Worm (Caenorhabditis elegans) whole organism, L3 larva: Measurements from ENCODE around the gene C04F6.7.

ENCODE experiments used
- R02D3.7 ChIP-seq: fragments of 150-350 bp; optimal IDR thresholded peaks from 2 replicates; lab custom pipeline; 2014; ENCODE audit warnings: missing biosample characterization, missing genetic modification characterization
- ZK546.5 ChIP-seq: sonication (generic microtip); optimal IDR thresholded peaks from 2 replicates; lab custom pipeline; 2017; ENCODE audit warnings: missing biosample characterization, missing genetic modification characterization
- aly-2 ChIP-seq: fragments of 150-350 bp; optimal IDR thresholded peaks from 2 replicates; lab custom pipeline; 2014; ENCODE audit warnings: missing biosample characterization, missing genetic modification characterization
- ama-1 ChIP-seq: fragments of 150-350 bp; optimal IDR thresholded peaks from 2 replicates; lab custom pipeline; 2018
- ceh-16 ChIP-seq: sonication (generic microtip); optimal IDR thresholded peaks from 2 replicates; lab custom pipeline; 2017; ENCODE audit warnings: missing biosample characterization, missing genetic modification characterization
- ceh-28 ChIP-seq: fragments of 150-350 bp; optimal IDR thresholded peaks from 2 replicates; lab custom pipeline; 2014; ENCODE audit warnings: missing biosample characterization, missing genetic modification reagents, missing genetic modification characterization
- ceh-82 ChIP-seq: fragments of 150-350 bp; optimal IDR thresholded peaks from 2 replicates; lab custom pipeline; 2014; ENCODE audit warnings: missing biosample characterization, missing genetic modification characterization
- ceh-9 ChIP-seq: sonication (generic microtip); optimal IDR thresholded peaks from 2 replicates; lab custom pipeline; 2018; ENCODE audit warnings: missing biosample characterization, missing genetic modification characterization
- egl-27 ChIP-seq: sonication (generic microtip); optimal IDR thresholded peaks from 4 replicates; lab custom pipeline; 2017; ENCODE audit warnings: missing biosample characterization, missing genetic modification reagents, missing genetic modification characterization
- egl-5 ChIP-seq: fragments of 150-350 bp; optimal IDR thresholded peaks from 2 replicates; lab custom pipeline; 2017; ENCODE audit warnings: missing biosample characterization, missing genetic modification reagents, missing genetic modification characterization, inconsistent platforms
- elt-1 ChIP-seq: fragments of 150-350 bp; optimal IDR thresholded peaks from 2 replicates; lab custom pipeline; 2014; ENCODE audit warnings: missing biosample characterization, missing genetic modification characterization
- elt-3 ChIP-seq, 3 experiments: fragments of 150-350 bp in 1 of 3; sonication (generic microtip) in 2 of 3; optimal IDR thresholded peaks; 2 replicates in 2 of 3; 4 replicates in 1 of 3; lab custom pipeline; 2014 to 2017; ENCODE audit warnings: missing biosample characterization in 3 of 3, missing genetic modification characterization in 3 of 3
- eor-1 ChIP-seq, 2 experiments: fragments of 150-350 bp; optimal IDR thresholded peaks; 2 replicates each; lab custom pipeline; 2014 to 2018; ENCODE audit warnings: missing biosample characterization in 2 of 2, missing genetic modification characterization in 2 of 2
- fkh-10 ChIP-seq: sonication (generic microtip); optimal IDR thresholded peaks from 2 replicates; lab custom pipeline; 2017; ENCODE audit warnings: missing biosample characterization, missing genetic modification reagents, missing genetic modification characterization
- fkh-2 ChIP-seq: fragments of 150-350 bp; optimal IDR thresholded peaks from 2 replicates; lab custom pipeline; 2014; ENCODE audit warnings: missing biosample characterization, missing genetic modification reagents, missing genetic modification characterization
- fos-1 ChIP-seq: fragments of 150-350 bp; optimal IDR thresholded peaks from 2 replicates; lab custom pipeline; 2014; ENCODE audit warnings: missing biosample characterization, missing genetic modification characterization
- hmg-11 ChIP-seq: sonication (generic microtip); optimal IDR thresholded peaks from 2 replicates; lab custom pipeline; 2016; ENCODE audit warnings: missing genetic modification characterization, missing compliant biosample characterization
- jun-1 ChIP-seq: fragments of 150-350 bp; optimal IDR thresholded peaks from 2 replicates; lab custom pipeline; 2014; ENCODE audit warnings: missing biosample characterization, missing genetic modification reagents, missing genetic modification characterization
- lin-15B ChIP-seq: fragments of 150-350 bp; optimal IDR thresholded peaks from 2 replicates; lab custom pipeline; 2014; ENCODE audit warnings: missing biosample characterization, missing genetic modification characterization
- lsy-12 ChIP-seq: sonication (generic microtip); optimal IDR thresholded peaks from 2 replicates; lab custom pipeline; 2016; ENCODE audit warnings: mild to moderate bottlenecking, missing genetic modification characterization, missing compliant biosample characterization
- mdl-1 ChIP-seq: fragments of 150-350 bp; optimal IDR thresholded peaks from 2 replicates; lab custom pipeline; 2014; ENCODE audit warnings: missing biosample characterization, missing genetic modification characterization
- mml-1 ChIP-seq: fragments of 150-350 bp; sonication (generic microtip); optimal IDR thresholded peaks from 3 replicates; lab custom pipeline; 2014; ENCODE audit warnings: missing biosample characterization, missing genetic modification characterization
- nfya-1 ChIP-seq: sonication (generic microtip); optimal IDR thresholded peaks from 2 replicates; lab custom pipeline; 2017; ENCODE audit warnings: missing genetic modification characterization, mild to moderate bottlenecking, missing compliant biosample characterization, antibody characterized with exemption, moderate library complexity; ENCODE audit not compliant: insufficient read depth
- nhr-11 ChIP-seq: fragments of 150-350 bp; optimal IDR thresholded peaks from 2 replicates; lab custom pipeline; 2014; ENCODE audit warnings: missing biosample characterization, missing genetic modification characterization
- nhr-12 ChIP-seq: fragments of 150-350 bp; optimal IDR thresholded peaks from 2 replicates; lab custom pipeline; 2014; ENCODE audit warnings: missing biosample characterization, missing genetic modification characterization
- nhr-23 ChIP-seq: fragments of 150-350 bp; optimal IDR thresholded peaks from 2 replicates; lab custom pipeline; 2014; ENCODE audit warnings: missing biosample characterization, missing genetic modification reagents, missing genetic modification characterization
- nhr-237 ChIP-seq: fragments of 150-350 bp; optimal IDR thresholded peaks from 2 replicates; lab custom pipeline; 2014; ENCODE audit warnings: missing biosample characterization, missing genetic modification characterization
- nhr-25 ChIP-seq: sonication (generic microtip); optimal IDR thresholded peaks from 2 replicates; lab custom pipeline; 2017; ENCODE audit warnings: missing biosample characterization, missing genetic modification characterization
- nhr-28 ChIP-seq: fragments of 150-350 bp; optimal IDR thresholded peaks from 2 replicates; lab custom pipeline; 2014; ENCODE audit warnings: missing biosample characterization, missing genetic modification characterization
- nhr-43 ChIP-seq: sonication (generic microtip); optimal IDR thresholded peaks from 2 replicates; lab custom pipeline; 2016; ENCODE audit warnings: mild to moderate bottlenecking, missing genetic modification characterization, missing compliant biosample characterization; ENCODE audit not compliant: poor library complexity, severe bottlenecking
- pha-4 ChIP-seq: fragments of 150-350 bp; optimal IDR thresholded peaks from 2 replicates; lab custom pipeline; 2014; ENCODE audit warnings: missing biosample characterization, missing genetic modification reagents, missing genetic modification characterization
- pqm-1 ChIP-seq: fragments of 150-350 bp; optimal IDR thresholded peaks from 2 replicates; lab custom pipeline; 2017; ENCODE audit warnings: missing biosample characterization, missing genetic modification characterization, inconsistent platforms
- sea-2 ChIP-seq: fragments of 150-350 bp; sonication (generic microtip); optimal IDR thresholded peaks from 4 replicates; lab custom pipeline; 2014; ENCODE audit warnings: missing biosample characterization, missing genetic modification reagents, missing genetic modification characterization
- skn-1 ChIP-seq: fragments of 150-350 bp; optimal IDR thresholded peaks from 2 replicates; lab custom pipeline; 2014; ENCODE audit warnings: missing biosample characterization, missing genetic modification characterization
- snpc-4 ChIP-seq: fragments of 150-350 bp; optimal IDR thresholded peaks from 2 replicates; lab custom pipeline; 2014; ENCODE audit warnings: missing biosample characterization, missing genetic modification characterization
- tbx-2 ChIP-seq: sonication (generic microtip); optimal IDR thresholded peaks from 2 replicates; lab custom pipeline; 2016; ENCODE audit warnings: mild to moderate bottlenecking, missing genetic modification characterization, missing compliant biosample characterization
- unc-62 ChIP-seq: fragments of 150-350 bp; sonication (generic microtip); optimal IDR thresholded peaks from 4 replicates; lab custom pipeline; 2014; ENCODE audit warnings: missing biosample characterization, missing genetic modification reagents, missing genetic modification characterization
- zag-1 ChIP-seq: fragments of 150-350 bp; optimal IDR thresholded peaks from 2 replicates; lab custom pipeline; 2014; ENCODE audit warnings: missing biosample characterization, missing genetic modification characterization
- ztf-11 ChIP-seq: fragments of 150-350 bp; optimal IDR thresholded peaks from 2 replicates; lab custom pipeline; 2014; ENCODE audit warnings: missing biosample characterization, missing genetic modification characterization

C04F6.7 gene

ce11 chrX:3408717-3409303, 10.2 kb downstream of the C04F6.7 start:
- TF ChIP-seq eor-1 (tag; optimal IDR thresholded peaks at IDR 0.05; lab: Kevin White, UChicago) (no peak), zag-1 (tag; lab: Kevin White, UChicago) (no peak), jun-1 (tag; lab: Kevin White, UChicago) (no peak), R02D3.7 (tag; lab: Kevin White, UChicago) (no peak), pqm-1 (no peak), nhr-25 (tag; lab: Kevin White, UChicago) (no peak), fkh-2 (tag; lab: Kevin White, UChicago) (no peak), nhr-43 (no peak), elt-3 (tag; optimal IDR thresholded peaks at IDR 0.05; lab: Kevin White, UChicago) (no peak)

ce11 chrX:3403195-3403594, 15.8 kb downstream of the C04F6.7 start, which contains the start of gene vit-5:
Gene vit-5, plus strand, starts transcription at chrX:3403471.
- TF ChIP-seq egl-5 (tag; lab: Kevin White, UChicago) (no peak), snpc-4 (no peak), ztf-11 (tag; lab: Kevin White, UChicago) (no peak), pqm-1 (no peak), nhr-28 (no peak), egl-27 (no peak), elt-1 (no peak), R02D3.7 (tag; lab: Kevin White, UChicago) (no peak), nhr-237 (tag; lab: Kevin White, UChicago) (no peak), ZK546.5 (tag; lab: Kevin White, UChicago) (no peak), nhr-23 (tag; lab: Kevin White, UChicago) (no peak), aly-2 (tag; lab: Kevin White, UChicago) (no peak), tbx-2 (tag; lab: Kevin White, UChicago) (no peak), nhr-11 (tag; lab: Kevin White, UChicago) (no peak), ceh-82 (tag; lab: Kevin White, UChicago) (no peak)

ce11 chrX:3401701-3402100, 17.3 kb downstream of the C04F6.7 start, which contains the start of gene C04F6.9:
Gene C04F6.9, plus strand, starts transcription at chrX:3402001.
- TF ChIP-seq ama-1 (lab: Kevin White, UChicago) (no peak), skn-1 (no peak), ceh-9 (tag; lab: Kevin White, UChicago) (no peak), fos-1 (tag; lab: Kevin White, UChicago) (no peak), mdl-1 (tag; lab: Kevin White, UChicago) (no peak), ZK546.5 (tag; lab: Kevin White, UChicago) (no peak), unc-62 (GFP tag; lab: Kevin White, UChicago) (no peak), egl-27 (no peak)

ce11 chrX:3400387-3400786, 18.6 kb downstream of the C04F6.7 start:
- TF ChIP-seq ceh-16 (tag; lab: Kevin White, UChicago), result no peak
- no peak for TF ChIP-seq ama-1 (lab: Kevin White, UChicago)
- TF ChIP-seq lsy-12 (tag; lab: Kevin White, UChicago), result no peak
- TF ChIP-seq unc-62 (GFP tag; lab: Kevin White, UChicago), result no peak
- TF ChIP-seq snpc-4, result no peak
- TF ChIP-seq nhr-12 (tag; lab: Kevin White, UChicago), result no peak
- TF ChIP-seq jun-1 (tag; lab: Kevin White, UChicago), result no peak
- TF ChIP-seq sea-2, result no peak

ce11 chrX:3399917-3400316, 19.1 kb downstream of the C04F6.7 start, which contains the start of gene cht-1:
Gene cht-1, minus strand, starts transcription at chrX:3400017.
- TF ChIP-seq elt-1 (no peak), mdl-1 (tag; lab: Kevin White, UChicago) (no peak), nhr-28 (no peak), hmg-11 (tag; lab: Kevin White, UChicago) (no peak), ceh-28 (tag; lab: Kevin White, UChicago) (no peak), ceh-16 (tag; lab: Kevin White, UChicago) (no peak), elt-3 (tag; optimal IDR thresholded peaks at IDR 0.05; lab: Kevin White, UChicago) (no peak), ceh-82 (tag; lab: Kevin White, UChicago) (no peak), mml-1 (no peak), ztf-11 (tag; lab: Kevin White, UChicago) (no peak), aly-2 (tag; lab: Kevin White, UChicago) (no peak), ceh-9 (tag; lab: Kevin White, UChicago) (no peak), fkh-10 (no peak), nhr-237 (tag; lab: Kevin White, UChicago) (no peak), pha-4 (no peak), nfya-1 (tag; lab: Kevin White, UChicago) (no peak), fkh-2 (tag; lab: Kevin White, UChicago) (no peak), nhr-23 (tag; lab: Kevin White, UChicago) (no peak), lin-15B (tag; lab: Kevin White, UChicago) (no peak), egl-27 (no peak)
